Worm (Caenorhabditis elegans) whole organism, L3 larva: ENCODE data around the gene F01G10.6.

ENCODE experiments used
- fkh-10 ChIP-seq: sonication (generic microtip); optimal IDR thresholded peaks from 2 replicates; lab custom pipeline; 2017; ENCODE audit warnings: missing biosample characterization, missing genetic modification reagents, missing genetic modification characterization
- nhr-25 ChIP-seq: sonication (generic microtip); optimal IDR thresholded peaks from 2 replicates; lab custom pipeline; 2017; ENCODE audit warnings: missing biosample characterization, missing genetic modification characterization

ce11 chrIV:10251764-10252163 lies 24.3 kb upstream of the F01G10.6 start:
- TF ChIP-seq fkh-10 (GFP tag; lab: Kevin White, UChicago) (no peak), nhr-25 (tag; lab: Kevin White, UChicago) (no peak)
